Fruit fly (Drosophila melanogaster) whole organism, embryonic: ENCODE results near the gene Ts.

ENCODE experiments used
- Abd-B ChIP-seq: fragments of 200-800 bp; sonication (Bioruptor generic); optimal IDR thresholded peaks from 2 replicates; lab custom pipeline; 2018; ENCODE audit warnings: missing biosample characterization, mild to moderate bottlenecking, missing genetic modification characterization, moderate library complexity
- CG11504 ChIP-seq: fragments of 200-800 bp; sonication (Bioruptor generic); optimal IDR thresholded peaks from 3 replicates; lab custom pipeline; 2019; ENCODE audit warnings: missing biosample characterization, mild to moderate bottlenecking, missing genetic modification characterization, moderate library complexity
- CG12219 ChIP-seq: fragments of 200-800 bp; sonication (Bioruptor generic); optimal IDR thresholded peaks from 3 replicates; lab custom pipeline; 2018; ENCODE audit warnings: missing biosample characterization, mild to moderate bottlenecking, missing genetic modification characterization
- CG12391 ChIP-seq: fragments of 200-800 bp; sonication (Bioruptor generic); optimal IDR thresholded peaks from 3 replicates; lab custom pipeline; 2018; ENCODE audit warnings: missing biosample characterization, mild to moderate bottlenecking, missing genetic modification characterization, moderate library complexity
- CG13287 ChIP-seq: fragments of 200-800 bp; sonication (Bioruptor generic); IDR thresholded peaks from 2 replicates; pipeline ENCODE4 v1.3.6; 2022; ENCODE audit warnings: missing biosample characterization, missing genetic modification characterization; ENCODE audit not compliant: partially characterized antibody
- CG15269 ChIP-seq: fragments of 200-800 bp; sonication (Bioruptor generic); optimal IDR thresholded peaks from 2 replicates; lab custom pipeline; 2018; ENCODE audit warnings: missing biosample characterization, mild to moderate bottlenecking, missing genetic modification characterization, moderate library complexity
- CG1647 ChIP-seq: fragments of 200-800 bp; sonication (Bioruptor generic); optimal IDR thresholded peaks from 3 replicates; lab custom pipeline; 2016; ENCODE audit warnings: missing biosample characterization, missing genetic modification characterization
- CG16863 ChIP-seq: fragments of 200-800 bp; sonication (Bioruptor generic); optimal IDR thresholded peaks from 3 replicates; lab custom pipeline; 2016; ENCODE audit warnings: missing biosample characterization, missing genetic modification characterization
- CG2712 ChIP-seq: fragments of 200-800 bp; optimal IDR thresholded peaks from 3 replicates; lab custom pipeline; 2019; ENCODE audit warnings: missing biosample characterization, mild to moderate bottlenecking, missing genetic modification characterization, moderate library complexity
- CG30431 ChIP-seq: fragments of 200-800 bp; sonication (Bioruptor generic); optimal IDR thresholded peaks from 2 replicates; lab custom pipeline; 2017; ENCODE audit warnings: missing biosample characterization, missing genetic modification characterization
- CG31441 ChIP-seq: fragments of 200-800 bp; sonication (Bioruptor generic); IDR thresholded peaks from 2 replicates; pipeline ENCODE4 v1.3.6; 2022; ENCODE audit warnings: missing biosample characterization, missing genetic modification characterization
- CG32532 ChIP-seq: fragments of 200-800 bp; sonication (Bioruptor generic); IDR thresholded peaks from 2 replicates; pipeline ENCODE4 v1.3.6; 2022; ENCODE audit warnings: missing biosample characterization, missing genetic modification characterization
- CG32772 ChIP-seq: fragments of 200-800 bp; sonication (Bioruptor generic); IDR thresholded peaks from 2 replicates; pipeline ENCODE4 v1.3.6; 2022; ENCODE audit warnings: missing biosample characterization, missing genetic modification characterization
- CG4617 ChIP-seq: fragments of 200-800 bp; sonication (Bioruptor generic); optimal IDR thresholded peaks from 3 replicates; lab custom pipeline; 2016; ENCODE audit warnings: missing biosample characterization, missing genetic modification characterization, borderline replicate concordance
- CG7745 ChIP-seq: fragments of 200-800 bp; sonication (Bioruptor generic); optimal IDR thresholded peaks from 2 replicates; lab custom pipeline; 2018; ENCODE audit warnings: missing biosample characterization, mild to moderate bottlenecking, missing genetic modification characterization, moderate library complexity
- CG8281 ChIP-seq: fragments of 200-800 bp; sonication (Bioruptor generic); optimal IDR thresholded peaks from 2 replicates; lab custom pipeline; 2018; ENCODE audit warnings: missing biosample characterization, mild to moderate bottlenecking, missing genetic modification characterization, moderate library complexity
- CG8924 ChIP-seq: fragments of 200-800 bp; optimal IDR thresholded peaks from 3 replicates; lab custom pipeline; 2019; ENCODE audit warnings: missing biosample characterization, mild to moderate bottlenecking, missing genetic modification characterization, moderate library complexity
- CG8944 ChIP-seq: fragments of 200-800 bp; sonication (Bioruptor generic); optimal IDR thresholded peaks from 3 replicates; lab custom pipeline; 2016; ENCODE audit warnings: missing biosample characterization, missing genetic modification characterization
- CG9215 ChIP-seq: fragments of 200-800 bp; sonication (Bioruptor generic); IDR thresholded peaks from 2 replicates; pipeline ENCODE4 v1.3.6; 2022; ENCODE audit warnings: missing biosample characterization, missing genetic modification characterization
- CG9437 ChIP-seq: fragments of 200-800 bp; sonication (Bioruptor generic); optimal IDR thresholded peaks from 2 replicates; lab custom pipeline; 2018; ENCODE audit warnings: missing biosample characterization, mild to moderate bottlenecking, missing genetic modification characterization
- CG9727 ChIP-seq: fragments of 200-800 bp; sonication (Bioruptor generic); optimal IDR thresholded peaks from 3 replicates; lab custom pipeline; 2017; ENCODE audit warnings: missing biosample characterization, mild to moderate bottlenecking, missing genetic modification characterization
- Dfd ChIP-seq, 2 experiments: fragments of >200 bp; optimal IDR thresholded peaks; 2 replicates each; lab custom pipeline; 2017; ENCODE audit warnings: missing biosample characterization in 2 of 2, missing genetic modification characterization in 2 of 2
- Doc2 ChIP-seq: fragments of 200-800 bp; sonication (Bioruptor generic); IDR thresholded peaks from 2 replicates; pipeline ENCODE4 v1.3.6; 2022; ENCODE audit warnings: missing biosample characterization, missing genetic modification characterization
- Med ChIP-seq: fragments of 200-800 bp; sonication (Bioruptor generic); peaks from one replicate; lab custom pipeline; 2016; ENCODE audit warnings: missing biosample characterization, missing genetic modification characterization, mild to moderate bottlenecking, inconsistent platforms, moderate library complexity
- Oli ChIP-seq: fragments of 200-800 bp; sonication (Bioruptor generic); optimal IDR thresholded peaks from 2 replicates; lab custom pipeline; 2018; ENCODE audit warnings: missing biosample characterization, mild to moderate bottlenecking, missing genetic modification characterization, moderate library complexity
- Opbp ChIP-seq: fragments of 200-800 bp; sonication (Bioruptor generic); IDR thresholded peaks from 3 replicates; pipeline ENCODE4 v1.3.6; 2022; ENCODE audit warnings: missing biosample characterization, missing genetic modification characterization; ENCODE audit not compliant: partially characterized antibody
- Optix ChIP-seq: fragments of 200-800 bp; sonication (Bioruptor generic); IDR thresholded peaks from 3 replicates; pipeline ENCODE4 v1.3.6; 2022; ENCODE audit warnings: missing biosample characterization, missing genetic modification characterization
- Ssrp ChIP-seq: fragments of 200-800 bp; sonication (Bioruptor generic); optimal IDR thresholded peaks from 2 replicates; lab custom pipeline; 2018; ENCODE audit warnings: missing biosample characterization, mild to moderate bottlenecking, missing genetic modification characterization, moderate library complexity
- chn ChIP-seq: fragments of 200-800 bp; sonication (Bioruptor generic); optimal IDR thresholded peaks from 2 replicates; lab custom pipeline; 2016; ENCODE audit warnings: missing biosample characterization, missing genetic modification characterization
- danr ChIP-seq: fragments of 200-800 bp; sonication (Bioruptor generic); IDR thresholded peaks from 2 replicates; pipeline ENCODE4 v1.3.6; 2022; ENCODE audit warnings: missing biosample characterization, missing genetic modification characterization
- dmrt11E ChIP-seq: fragments of 200-800 bp; sonication (Bioruptor generic); optimal IDR thresholded peaks from 3 replicates; lab custom pipeline; 2018; ENCODE audit warnings: missing biosample characterization, mild to moderate bottlenecking, missing genetic modification characterization, moderate library complexity
- dmrt99B ChIP-seq: fragments of 200-800 bp; sonication (Bioruptor generic); optimal IDR thresholded peaks from 2 replicates; lab custom pipeline; 2018; ENCODE audit warnings: missing biosample characterization, mild to moderate bottlenecking, missing genetic modification characterization, moderate library complexity
- fd102C ChIP-seq: fragments of 200-800 bp; sonication (Bioruptor generic); optimal IDR thresholded peaks from 2 replicates; lab custom pipeline; 2018; ENCODE audit warnings: missing biosample characterization, mild to moderate bottlenecking, missing genetic modification characterization, moderate library complexity
- fd96Cb ChIP-seq: fragments of 200-800 bp; sonication (Bioruptor generic); optimal IDR thresholded peaks from 2 replicates; lab custom pipeline; 2018; ENCODE audit warnings: missing biosample characterization, mild to moderate bottlenecking, missing genetic modification characterization, moderate library complexity
- fru ChIP-seq: fragments of >200 bp; optimal IDR thresholded peaks from 2 replicates; lab custom pipeline; 2017
- gsb-n ChIP-seq: fragments of 200-800 bp; sonication (Bioruptor generic); optimal IDR thresholded peaks from 3 replicates; lab custom pipeline; 2018; ENCODE audit warnings: missing biosample characterization, mild to moderate bottlenecking, missing genetic modification characterization
- kah ChIP-seq: fragments of 200-800 bp; sonication (Bioruptor generic); optimal IDR thresholded peaks from 2 replicates; lab custom pipeline; 2018; ENCODE audit warnings: missing biosample characterization, mild to moderate bottlenecking, missing genetic modification characterization
- kni ChIP-seq: fragments of 200-800 bp; sonication (Bioruptor generic); optimal IDR thresholded peaks from 3 replicates; lab custom pipeline; 2017; ENCODE audit warnings: mild to moderate bottlenecking, missing biosample characterization, missing genetic modification reagents, missing genetic modification characterization
- lbe ChIP-seq: fragments of 200-800 bp; sonication (Bioruptor generic); optimal IDR thresholded peaks from 2 replicates; lab custom pipeline; 2016; ENCODE audit warnings: missing biosample characterization, mild to moderate bottlenecking, missing genetic modification characterization
- mirr ChIP-seq: fragments of 200-800 bp; sonication (Bioruptor generic); optimal IDR thresholded peaks from 3 replicates; lab custom pipeline; 2018; ENCODE audit warnings: missing biosample characterization, mild to moderate bottlenecking, missing genetic modification characterization
- pum ChIP-seq: fragments of 200-800 bp; sonication (Bioruptor generic); optimal IDR thresholded peaks from 2 replicates; lab custom pipeline; 2016; ENCODE audit warnings: missing biosample characterization, missing genetic modification characterization
- pzg ChIP-seq: fragments of 200-800 bp; sonication (Bioruptor generic); optimal IDR thresholded peaks from 3 replicates; lab custom pipeline; 2018; ENCODE audit warnings: missing biosample characterization, mild to moderate bottlenecking, missing genetic modification characterization, moderate library complexity
- ssp ChIP-seq: fragments of 200-800 bp; sonication (Bioruptor generic); IDR thresholded peaks from 2 replicates; pipeline ENCODE4 v1.3.6; 2022; ENCODE audit warnings: missing biosample characterization, missing genetic modification characterization
- twi ChIP-seq: fragments of 200-800 bp; optimal IDR thresholded peaks from 2 replicates; lab custom pipeline; 2019; ENCODE audit warnings: missing biosample characterization, mild to moderate bottlenecking, missing genetic modification characterization, moderate library complexity
- vfl ChIP-seq: fragments of 200-800 bp; sonication (Bioruptor generic); optimal IDR thresholded peaks from 2 replicates; lab custom pipeline; 2016; ENCODE audit warnings: missing biosample characterization, missing genetic modification characterization
- zfh1 ChIP-seq: fragments of 200-800 bp; sonication (Bioruptor generic); IDR thresholded peaks from 3 replicates; pipeline ENCODE4 v1.3.6; 2022; ENCODE audit warnings: missing biosample characterization, missing genetic modification characterization

Ts gene

dm6 chr2L:2957547-2958174 is 11.8 kb downstream of the Ts start (continued):
- TF ChIP-seq pzg: no peak
- TF ChIP-seq dmrt11E (tag; lab: Kevin White, UChicago): peak; percentile 38
- no peak for TF ChIP-seq fd102C
- no peak for TF ChIP-seq fru (lab: Kevin White, UChicago)
- no peak for TF ChIP-seq gsb-n (tag; lab: Kevin White, UChicago)
- TF ChIP-seq Doc2 (GFP tag; lab: Robert Waterston, UW): 0 out of 2 replicates have a peak, but pooled peaks have one; percentile 33
- peak; percentile 70 for TF ChIP-seq CG2712 (tag; lab: Kevin White, UChicago)
- TF ChIP-seq Optix: 0 out of 3 replicates have a peak, but pooled peaks have one; percentile 38
- TF ChIP-seq CG9215 (GFP tag; lab: Robert Waterston, UW): peak; percentile 46
- no peak for TF ChIP-seq kah
- TF ChIP-seq CG12219 (GFP tag; lab: Kevin White, UChicago): no peak
- TF ChIP-seq CG8944 (GFP tag; lab: Kevin White, UChicago): peak; percentile 30
- TF ChIP-seq Med (GFP tag; lab: Kevin White, UChicago): peak; percentile 78
- peak; percentile 80 for TF ChIP-seq Abd-B (GFP tag; lab: Kevin White, UChicago)
- no peak for TF ChIP-seq CG15269 (tag; lab: Kevin White, UChicago)
- peak; percentile 71 for TF ChIP-seq CG31441
- peak; percentile 78 for TF ChIP-seq CG11504 (tag; lab: Kevin White, UChicago)
- no peak for TF ChIP-seq twi (tag; lab: Kevin White, UChicago)
- TF ChIP-seq chn (GFP tag; lab: Kevin White, UChicago): peak; percentile 37
- TF ChIP-seq zfh1 (GFP tag; lab: Robert Waterston, UW): peak; percentile 29; the same call in 1 of the 3 replicates
- TF ChIP-seq CG32772 (GFP tag; lab: Robert Waterston, UW): 0 out of 2 replicates have a peak, but pooled peaks have one; percentile 23
- TF ChIP-seq CG9727 (GFP tag; lab: Kevin White, UChicago): peak; percentile 36
- TF ChIP-seq CG1647 (GFP tag; lab: Kevin White, UChicago): peak; percentile 36
- TF ChIP-seq CG13287: no peak
- TF ChIP-seq CG8281 (tag; lab: Kevin White, UChicago): peak; percentile 12
- TF ChIP-seq ssp (GFP tag; lab: Robert Waterston, UW): peak; percentile 38; the same call in 1 of the 2 replicates
- TF ChIP-seq CG7745 (tag; lab: Kevin White, UChicago): no peak
- TF ChIP-seq CG8924 (tag; lab: Kevin White, UChicago): peak; percentile 16
- peak; percentile 2 for TF ChIP-seq CG9437 (GFP tag; lab: Kevin White, UChicago)
- TF ChIP-seq pum: peak; percentile 48
- peak; percentile 62 for TF ChIP-seq lbe
- peak; percentile 15; the same call in 1 of the 3 replicates for TF ChIP-seq Opbp
- peak; percentile 72 for TF ChIP-seq fd96Cb (tag; lab: Kevin White, UChicago)
- TF ChIP-seq CG30431 (GFP tag; lab: Kevin White, UChicago): peak; percentile 13
- TF ChIP-seq Ssrp (tag; lab: Kevin White, UChicago): peak; percentile 67
- TF ChIP-seq Oli (tag; lab: Kevin White, UChicago): peak; percentile 34
- TF ChIP-seq kni (GFP tag; lab: Kevin White, UChicago): peak; percentile 12
- 0 out of 2 replicates have a peak, but pooled peaks have one; percentile 46 for TF ChIP-seq danr
- peak; percentile 78 for TF ChIP-seq dmrt99B (tag; lab: Kevin White, UChicago)
- TF ChIP-seq CG16863 (GFP tag; lab: Kevin White, UChicago): peak; percentile 39
- no peak for TF ChIP-seq mirr (GFP tag; lab: Kevin White, UChicago)
- no peak for TF ChIP-seq CG4617 (GFP tag; lab: Kevin White, UChicago)
- TF ChIP-seq CG12391: peak; percentile 37
- no peak for TF ChIP-seq vfl (GFP tag; lab: Kevin White, UChicago)
- TF ChIP-seq CG32532: no peak
- TF ChIP-seq Dfd (GFP tag; optimal IDR thresholded peaks at IDR 0.05; lab: Kevin White, UChicago): no peak
